Worm (Caenorhabditis elegans): ENCODE results near the gene C15C8.6.
A peak's percentile ranks its signal among the peaks of the same experiment; 100 is the strongest.

ce11 chrV:12780248-12780647, 28.9 kb upstream of the C15C8.6 start:
- TF ChIP-seq nhr-28 (tag; optimal IDR thresholded peaks at IDR 0.05) (peak; percentile 66), unc-62 (GFP tag; optimal IDR thresholded peaks at IDR 0.05) (peak; percentile 26), pha-4 (tag; optimal IDR thresholded peaks at IDR 0.05) (peak; percentile 62), nhr-2 (tag; optimal IDR thresholded peaks at IDR 0.05) (no peak), ces-1 (GFP tag; optimal IDR thresholded peaks at IDR 0.05) (no peak), ztf-11 (tag; optimal IDR thresholded peaks at IDR 0.05) (peak; percentile 59), nhr-76 (tag; optimal IDR thresholded peaks at IDR 0.05) (no peak), snpc-4 (tag; optimal IDR thresholded peaks at IDR 0.05) (no peak), ceh-39 (tag; optimal IDR thresholded peaks at IDR 0.05) (no peak), flh-1 (GFP tag; optimal IDR thresholded peaks at IDR 0.05) (peak; percentile 84), sptf-1 (tag; optimal IDR thresholded peaks at IDR 0.05) (peak; percentile 97), lin-13 (tag; optimal IDR thresholded peaks at IDR 0.05) (peak; percentile 24), unc-39 (tag; optimal IDR thresholded peaks at IDR 0.05) (no peak), nhr-237 (tag; optimal IDR thresholded peaks at IDR 0.05) (no peak)
